Fruit fly (Drosophila melanogaster): ENCODE results near the gene Npc2e.

DNA sequence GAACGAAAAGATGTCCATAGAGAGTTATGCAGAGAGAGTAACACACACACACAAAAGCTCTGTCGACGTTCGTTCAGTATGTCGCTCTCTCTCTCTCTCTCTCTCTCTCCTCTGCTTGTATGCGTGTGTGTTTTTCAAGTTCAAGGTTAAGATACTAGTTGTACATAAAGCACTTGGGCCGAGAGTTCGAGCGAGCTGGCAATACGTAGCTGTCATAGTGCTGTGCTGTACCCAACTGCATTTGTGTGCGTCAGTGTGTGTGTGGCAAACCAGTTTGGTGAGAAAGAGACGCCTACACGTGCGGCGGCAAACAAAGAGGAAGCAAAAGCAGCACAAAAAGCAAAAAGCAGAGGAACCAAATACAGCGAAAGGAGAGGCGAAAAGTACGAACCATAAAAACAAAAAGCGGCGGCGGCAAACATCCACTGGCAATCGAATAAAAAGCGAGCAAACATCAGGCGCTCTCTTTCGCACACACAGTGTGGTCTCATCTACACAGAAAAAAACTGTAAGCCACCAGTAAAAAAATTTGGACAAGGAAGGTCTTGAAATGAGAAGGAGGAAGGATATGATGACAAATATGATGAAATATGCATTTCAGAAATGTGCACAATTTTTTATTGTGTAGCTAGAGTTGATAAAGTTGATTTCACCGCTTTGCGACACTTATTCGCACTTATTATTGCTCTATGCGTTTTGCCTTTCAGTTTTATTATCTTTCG is 34.2 kb downstream of the Npc2e start:
- TF ChIP-seq Hr78 (GFP tag; optimal IDR thresholded peaks at IDR 0.05) (no peak), CG9705 (GFP tag; optimal IDR thresholded peaks at IDR 0.05) (peak; percentile 33), OdsH (GFP tag; optimal IDR thresholded peaks at IDR 0.05) (peak; percentile 94), dmrt93B (GFP tag; optimal IDR thresholded peaks at IDR 0.05) (peak; percentile 69), Hr83 (GFP tag; optimal IDR thresholded peaks at IDR 0.05; ENCODE audit: poor library complexity, severe bottlenecking) (peak; percentile 77), GATAd (GFP tag; optimal IDR thresholded peaks at IDR 0.05) (no peak), tai (GFP tag; optimal IDR thresholded peaks at IDR 0.05) (peak; percentile 92), Rel (GFP tag; optimal IDR thresholded peaks at IDR 0.05) (peak; percentile 24), Rel (tag; optimal IDR thresholded peaks at IDR 0.05) (peak; percentile 51)
